Worm (Caenorhabditis elegans) whole organism, L1 larva: Measurements from ENCODE around the gene R05F9.11.

Experiments used
- C04F5.9 ChIP-seq: sonication (generic microtip); optimal IDR thresholded peaks from 2 replicates; lab custom pipeline; 2016; ENCODE audit warnings: missing genetic modification characterization, missing compliant biosample characterization
- C34B4.2 ChIP-seq: sonication (generic microtip); optimal IDR thresholded peaks from 2 replicates; lab custom pipeline; 2017; ENCODE audit warnings: mild to moderate bottlenecking, missing genetic modification characterization, missing compliant biosample characterization
- F16B12.6 ChIP-seq: fragments of 150-350 bp; optimal IDR thresholded peaks from 2 replicates; lab custom pipeline; 2014; ENCODE audit warnings: missing biosample characterization, missing genetic modification characterization
- ama-1 ChIP-seq: fragments of 150-350 bp; optimal IDR thresholded peaks from 2 replicates; lab custom pipeline; 2014
- blmp-1 ChIP-seq: fragments of 150-350 bp; optimal IDR thresholded peaks from 2 replicates; lab custom pipeline; 2014; ENCODE audit warnings: missing biosample characterization, missing genetic modification characterization
- ceh-63 ChIP-seq: fragments of 200-800 bp; sonication (Bioruptor generic); optimal IDR thresholded peaks from 2 replicates; lab custom pipeline; 2018; ENCODE audit warnings: mild to moderate bottlenecking, missing genetic modification characterization, missing compliant biosample characterization
- ceh-90 ChIP-seq: sonication (generic microtip); optimal IDR thresholded peaks from 2 replicates; lab custom pipeline; 2016; ENCODE audit warnings: missing genetic modification characterization, missing compliant biosample characterization
- dpl-1 ChIP-seq, 3 experiments: fragments of 150-350 bp in 2 of 3; sonication (generic microtip) in 1 of 3; optimal IDR thresholded peaks; 2 replicates each; lab custom pipeline; 2014 to 2017; ENCODE audit warnings: missing biosample characterization in 3 of 3, missing genetic modification characterization in 3 of 3, missing genetic modification reagents in 3 of 3
- dsc-1 ChIP-seq: sonication (generic microtip); optimal IDR thresholded peaks from 2 replicates; lab custom pipeline; 2016; ENCODE audit warnings: mild to moderate bottlenecking, missing genetic modification characterization, missing compliant biosample characterization
- efl-1 ChIP-seq, 4 experiments: fragments of 150-350 bp; optimal IDR thresholded peaks in 3 of 4; peaks in 1 of 4; 1 replicate in 1 of 4; 2 replicates in 3 of 4; lab custom pipeline; 2014; ENCODE audit warnings: missing biosample characterization in 2 of 4, missing genetic modification characterization in 2 of 4, missing genetic modification reagents in 2 of 4
- elt-2 ChIP-seq: sonication (generic microtip); optimal IDR thresholded peaks from 2 replicates; lab custom pipeline; 2016; ENCODE audit warnings: missing genetic modification characterization, mild to moderate bottlenecking, inconsistent platforms, missing compliant biosample characterization, missing genetic modification reagents
- elt-3 ChIP-seq, 6 experiments: fragments of 150-350 bp in 1 of 6; sonication (generic microtip); optimal IDR thresholded peaks; 2 replicates each; lab custom pipeline; 2017 to 2018; ENCODE audit warnings: missing biosample characterization in 6 of 6, missing genetic modification characterization in 6 of 6, inconsistent platforms in 1 of 6
- grh-1 ChIP-seq: fragments of 200-800 bp; sonication (Bioruptor generic); IDR thresholded peaks from 2 replicates; pipeline ENCODE4 v1.3.6; 2022; ENCODE audit warnings: missing genetic modification reagents, missing genetic modification characterization, missing compliant biosample characterization
- hlh-17 ChIP-seq: fragments of 200-800 bp; sonication (Bioruptor generic); optimal IDR thresholded peaks from 2 replicates; lab custom pipeline; 2018; ENCODE audit warnings: missing genetic modification characterization, mild to moderate bottlenecking, missing compliant biosample characterization, moderate library complexity, borderline replicate concordance
- hlh-4 ChIP-seq: sonication (generic microtip); optimal IDR thresholded peaks from 2 replicates; lab custom pipeline; 2016; ENCODE audit warnings: mild to moderate bottlenecking, missing genetic modification characterization, missing compliant biosample characterization
- irx-1 ChIP-seq: sonication (generic microtip); optimal IDR thresholded peaks from 2 replicates; lab custom pipeline; 2016; ENCODE audit warnings: missing genetic modification characterization, missing compliant biosample characterization
- jun-1 ChIP-seq: fragments of 150-350 bp; optimal IDR thresholded peaks from 2 replicates; lab custom pipeline; 2014; ENCODE audit warnings: missing biosample characterization, missing genetic modification reagents, missing genetic modification characterization
- lin-13 ChIP-seq: fragments of 150-350 bp; optimal IDR thresholded peaks from 2 replicates; lab custom pipeline; 2014; ENCODE audit warnings: missing biosample characterization, missing genetic modification reagents, missing genetic modification characterization
- lin-14 ChIP-seq: fragments of 200-800 bp; sonication (Bioruptor generic); optimal IDR thresholded peaks from 2 replicates; lab custom pipeline; 2018; ENCODE audit warnings: mild to moderate bottlenecking, missing genetic modification characterization, moderate library complexity, missing compliant biosample characterization
- lin-15B ChIP-seq: fragments of 150-350 bp; sonication (generic microtip); optimal IDR thresholded peaks from 3 replicates; lab custom pipeline; 2014; ENCODE audit warnings: missing biosample characterization, missing genetic modification characterization
- lin-35 ChIP-seq, 2 experiments: fragments of 150-350 bp; optimal IDR thresholded peaks; 2 replicates each; lab custom pipeline; 2014; ENCODE audit warnings: missing biosample characterization in 2 of 2, missing genetic modification characterization in 2 of 2, missing genetic modification reagents in 2 of 2
- mdl-1 ChIP-seq, 2 experiments: fragments of 150-350 bp; optimal IDR thresholded peaks; 2 replicates each; lab custom pipeline; 2014 to 2017; ENCODE audit warnings: missing biosample characterization in 2 of 2, missing genetic modification characterization in 2 of 2, inconsistent platforms in 1 of 2
- nhr-12 ChIP-seq: sonication (generic microtip); optimal IDR thresholded peaks from 2 replicates; lab custom pipeline; 2017; ENCODE audit warnings: missing biosample characterization, missing genetic modification characterization
- nhr-19 ChIP-seq: fragments of 200-800 bp; sonication (Bioruptor generic); conservative IDR thresholded peaks from 2 replicates; pipeline ENCODE4 v1.3.6; 2022; ENCODE audit warnings: missing genetic modification characterization, missing compliant biosample characterization
- nhr-20 ChIP-seq: sonication (generic microtip); optimal IDR thresholded peaks from 2 replicates; lab custom pipeline; 2016; ENCODE audit warnings: mild to moderate bottlenecking, missing genetic modification characterization, missing compliant biosample characterization
- nhr-237 ChIP-seq: fragments of 150-350 bp; optimal IDR thresholded peaks from 2 replicates; lab custom pipeline; 2014; ENCODE audit warnings: missing biosample characterization, missing genetic modification characterization
- nhr-28 ChIP-seq: fragments of 150-350 bp; optimal IDR thresholded peaks from 2 replicates; lab custom pipeline; 2014; ENCODE audit warnings: missing biosample characterization, missing genetic modification characterization
- nhr-71 ChIP-seq: sonication (generic microtip); optimal IDR thresholded peaks from 2 replicates; lab custom pipeline; 2016; ENCODE audit warnings: mild to moderate bottlenecking, missing genetic modification characterization, moderate library complexity, missing compliant biosample characterization
- nhr-77 ChIP-seq: fragments of 150-350 bp; optimal IDR thresholded peaks from 2 replicates; lab custom pipeline; 2014; ENCODE audit warnings: missing biosample characterization, missing genetic modification characterization
- nhr-84 ChIP-seq: sonication (generic microtip); optimal IDR thresholded peaks from 2 replicates; lab custom pipeline; 2017; ENCODE audit warnings: missing biosample characterization, missing genetic modification characterization
- nhr-85 ChIP-seq: sonication (generic microtip); peaks from one replicate; lab custom pipeline; 2016; ENCODE audit warnings: missing genetic modification characterization, inconsistent platforms, missing compliant biosample characterization
- nhr-90 ChIP-seq: sonication (generic microtip); optimal IDR thresholded peaks from 2 replicates; lab custom pipeline; 2016; ENCODE audit warnings: mild to moderate bottlenecking, missing genetic modification characterization, missing compliant biosample characterization; ENCODE audit not compliant: poor library complexity
- pag-3 ChIP-seq: sonication (generic microtip); optimal IDR thresholded peaks from 2 replicates; lab custom pipeline; 2017; ENCODE audit warnings: missing genetic modification characterization, mild to moderate bottlenecking, missing compliant biosample characterization, antibody characterized with exemption, borderline replicate concordance; ENCODE audit not compliant: insufficient read depth
- pqm-1 ChIP-seq: sonication (generic microtip); optimal IDR thresholded peaks from 3 replicates; lab custom pipeline; 2017; ENCODE audit warnings: missing biosample characterization, missing genetic modification characterization
- rnt-1 ChIP-seq: sonication (generic microtip); optimal IDR thresholded peaks from 2 replicates; lab custom pipeline; 2016; ENCODE audit warnings: mild to moderate bottlenecking, missing genetic modification characterization, moderate library complexity, missing compliant biosample characterization
- skn-1 ChIP-seq: fragments of 150-350 bp; optimal IDR thresholded peaks from 2 replicates; lab custom pipeline; 2014; ENCODE audit warnings: missing biosample characterization, missing genetic modification characterization
- snu-23 ChIP-seq: sonication (generic microtip); optimal IDR thresholded peaks from 2 replicates; lab custom pipeline; 2016; ENCODE audit warnings: missing genetic modification characterization, missing compliant biosample characterization
- sox-4 ChIP-seq: sonication (generic microtip); optimal IDR thresholded peaks from 2 replicates; lab custom pipeline; 2016; ENCODE audit warnings: missing genetic modification characterization, missing compliant biosample characterization
- sptf-1 ChIP-seq: fragments of 150-350 bp; optimal IDR thresholded peaks from 2 replicates; lab custom pipeline; 2014; ENCODE audit warnings: missing biosample characterization, missing genetic modification characterization
- sup-37 ChIP-seq: fragments of 200-800 bp; sonication (Bioruptor generic); optimal IDR thresholded peaks from 2 replicates; lab custom pipeline; 2018; ENCODE audit warnings: mild to moderate bottlenecking, missing genetic modification characterization, missing compliant biosample characterization
- tbx-2 ChIP-seq: sonication (generic microtip); optimal IDR thresholded peaks from 2 replicates; lab custom pipeline; 2016; ENCODE audit warnings: missing genetic modification characterization, missing compliant biosample characterization
- tlp-1 ChIP-seq: fragments of 150-350 bp; optimal IDR thresholded peaks from 2 replicates; lab custom pipeline; 2014; ENCODE audit warnings: missing biosample characterization, missing genetic modification characterization
- unc-130 ChIP-seq: fragments of 150-350 bp; optimal IDR thresholded peaks from 2 replicates; lab custom pipeline; 2017; ENCODE audit warnings: missing biosample characterization, missing genetic modification characterization, inconsistent platforms
- unc-86 ChIP-seq: sonication (generic microtip); optimal IDR thresholded peaks from 2 replicates; lab custom pipeline; 2016; ENCODE audit warnings: missing genetic modification characterization, missing compliant biosample characterization
- xbp-1 ChIP-seq: sonication (generic microtip); optimal IDR thresholded peaks from 2 replicates; lab custom pipeline; 2016; ENCODE audit warnings: missing genetic modification characterization, missing compliant biosample characterization
- ztf-11 ChIP-seq, 2 experiments: sonication (generic microtip); optimal IDR thresholded peaks; 2 replicates each; lab custom pipeline; 2016 to 2017; ENCODE audit warnings: missing genetic modification characterization in 2 of 2, missing biosample characterization in 1 of 2, missing compliant biosample characterization in 1 of 2
- ztf-4 ChIP-seq: fragments of 150-350 bp; optimal IDR thresholded peaks from 2 replicates; lab custom pipeline; 2014; ENCODE audit warnings: missing biosample characterization, missing genetic modification characterization

R05F9.11 gene

DNA sequence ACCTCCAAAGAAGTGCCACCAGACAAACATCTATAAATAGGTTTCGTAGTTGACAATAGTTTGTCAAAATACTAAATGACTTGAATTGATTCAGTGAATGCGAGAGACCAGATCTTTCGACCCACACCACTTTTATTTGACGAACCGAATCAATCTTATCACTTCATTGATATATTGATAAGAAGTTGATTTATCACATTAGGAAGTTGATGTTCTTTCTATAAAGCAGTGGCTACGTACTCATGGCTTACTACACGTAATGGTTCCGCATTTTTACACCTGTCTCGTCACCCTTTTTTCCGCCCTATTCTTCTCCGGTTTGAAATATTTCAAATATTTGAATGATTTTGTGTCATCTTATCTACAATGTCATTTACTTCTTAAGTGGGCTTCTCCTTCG is 6.6 kb upstream of the R05F9.11 start:
- TF ChIP-seq elt-2 (peak; percentile 50), skn-1 (tag; lab: Kevin White, UChicago) (no peak), rnt-1 (tag; lab: Kevin White, UChicago) (no peak), lin-15B (tag; lab: Kevin White, UChicago) (no peak), nhr-20 (tag; lab: Kevin White, UChicago) (no peak), nhr-19 (GFP tag; lab: Robert Waterston, UW) (no peak), elt-3 (tag; optimal IDR thresholded peaks at IDR 0.05; lab: Kevin White, UChicago) (peak in 1 of 6 experiments; percentile 11)

DNA sequence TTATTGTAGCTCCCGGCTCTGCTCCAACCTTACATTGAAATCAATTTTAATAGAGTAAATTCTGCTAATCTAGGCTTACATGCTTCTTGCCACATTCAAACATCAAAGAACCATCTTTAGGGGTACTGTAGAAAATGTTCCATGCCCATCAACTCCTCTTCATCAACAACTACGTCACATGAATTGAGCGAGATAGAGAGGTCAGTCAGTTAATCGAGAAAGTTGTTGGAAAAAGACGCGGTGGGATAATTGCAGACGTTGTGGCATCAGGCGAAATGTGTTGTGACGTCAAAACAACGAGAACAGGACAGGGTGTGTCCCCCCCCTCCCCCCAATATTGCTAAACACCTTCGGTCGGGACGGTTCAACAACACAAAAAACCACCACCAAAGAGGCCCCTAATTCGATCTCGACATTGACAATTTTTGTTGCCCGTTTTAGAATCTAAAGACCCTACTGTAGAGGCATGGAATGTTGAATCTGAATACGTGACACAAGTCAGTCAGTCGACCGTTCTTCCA is 4.5 kb upstream of the R05F9.11 start:
- TF ChIP-seq mdl-1 (tag; optimal IDR thresholded peaks at IDR 0.05; lab: Kevin White, UChicago): no peak
- no peak for TF ChIP-seq hlh-17
- TF ChIP-seq ztf-11 (tag; optimal IDR thresholded peaks at IDR 0.05; lab: Kevin White, UChicago): no peak
- TF ChIP-seq sup-37 (GFP tag; lab: Kevin White, UChicago): no peak
- no peak for TF ChIP-seq nhr-90 (tag; lab: Kevin White, UChicago)
- TF ChIP-seq lin-35 (GFP tag; optimal IDR thresholded peaks at IDR 0.05; lab: Kevin White, UChicago): peak in 1 of 2 experiments; percentile 15
- TF ChIP-seq nhr-237 (tag; lab: Kevin White, UChicago): no peak
- no peak for TF ChIP-seq elt-2
- TF ChIP-seq sox-4: no peak
- no peak for TF ChIP-seq hlh-4 (tag; lab: Kevin White, UChicago)
- no peak for TF ChIP-seq jun-1
- TF ChIP-seq unc-86 (tag; lab: Kevin White, UChicago): no peak
- TF ChIP-seq pag-3 (tag; lab: Kevin White, UChicago): no peak
- TF ChIP-seq skn-1 (tag; lab: Kevin White, UChicago): no peak
- peak; percentile 11 for TF ChIP-seq unc-130 (tag; lab: Kevin White, UChicago)
- TF ChIP-seq nhr-28 (tag; lab: Kevin White, UChicago): no peak
- TF ChIP-seq xbp-1 (tag; lab: Kevin White, UChicago): no peak
- TF ChIP-seq dpl-1 (GFP tag; optimal IDR thresholded peaks at IDR 0.05; lab: Kevin White, UChicago): no peak
- no peak for TF ChIP-seq lin-13
- TF ChIP-seq tbx-2 (tag; lab: Kevin White, UChicago): peak; percentile 10
- no peak for TF ChIP-seq nhr-77 (tag; lab: Kevin White, UChicago)
- no peak for TF ChIP-seq ceh-90 (tag; lab: Kevin White, UChicago)
- TF ChIP-seq C04F5.9 (tag; lab: Kevin White, UChicago): no peak
- no peak for TF ChIP-seq tlp-1 (tag; lab: Kevin White, UChicago)
- no peak for TF ChIP-seq ceh-63
- no peak for TF ChIP-seq sptf-1
- TF ChIP-seq dsc-1: no peak
- TF ChIP-seq ama-1 (lab: Kevin White, UChicago): no peak
- TF ChIP-seq blmp-1 (tag; lab: Kevin White, UChicago): peak; percentile 52
- peak; percentile 93 for TF ChIP-seq nhr-85 (tag; lab: Kevin White, UChicago)
- TF ChIP-seq snu-23 (GFP tag; lab: Kevin White, UChicago): no peak
- TF ChIP-seq nhr-12 (tag; lab: Kevin White, UChicago): no peak
- TF ChIP-seq nhr-20 (tag; lab: Kevin White, UChicago): peak; percentile 22
- no peak for TF ChIP-seq pqm-1
- TF ChIP-seq F16B12.6 (tag; lab: Kevin White, UChicago): no peak
- TF ChIP-seq nhr-71 (tag; lab: Kevin White, UChicago): no peak
- TF ChIP-seq efl-1 (optimal IDR thresholded peaks at IDR 0.05; lab: Kevin White, UChicago): no peak
- peak in 1 of 2 experiments; percentile 81 for TF ChIP-seq efl-1 (GFP tag; optimal IDR thresholded peaks at IDR 0.05 in 1 of 2; lab: Kevin White, UChicago)
- peak; percentile 40 for TF ChIP-seq grh-1 (GFP tag; lab: Robert Waterston, UW)
- peak; percentile 47 for TF ChIP-seq lin-14
- no peak for TF ChIP-seq ztf-4 (tag; lab: Kevin White, UChicago)
- no peak for TF ChIP-seq nhr-84 (tag; lab: Kevin White, UChicago)
- peak in 1 of 6 experiments; percentile 26 for TF ChIP-seq elt-3 (tag; optimal IDR thresholded peaks at IDR 0.05; lab: Kevin White, UChicago)
- TF ChIP-seq C34B4.2 (tag; lab: Kevin White, UChicago): no peak
- TF ChIP-seq irx-1: no peak
